Worm (Caenorhabditis elegans) whole organism, L4 larva: ENCODE results near the gene F07C6.3.
"Not testable (repeated sequence)": the region's sequence is repeated elsewhere in the genome, so short reads cannot be mapped to it uniquely, and the experiment has no call there.

ENCODE experiments used
- F26F4.8 ChIP-seq: fragments of 200-800 bp; sonication (Bioruptor generic); conservative IDR thresholded peaks from 2 replicates; pipeline ENCODE4 v1.3.6; 2022; ENCODE audit warnings: missing genetic modification characterization, missing compliant biosample characterization
- F37D6.2 ChIP-seq: sonication (generic microtip); optimal IDR thresholded peaks from 2 replicates; lab custom pipeline; 2016; ENCODE audit warnings: mild to moderate bottlenecking, missing genetic modification characterization, missing compliant biosample characterization
- F49E8.2 ChIP-seq: sonication (generic microtip); optimal IDR thresholded peaks from 2 replicates; lab custom pipeline; 2016; ENCODE audit warnings: missing compliant biosample characterization, mild to moderate bottlenecking, missing genetic modification characterization, borderline replicate concordance
- T26A8.4 ChIP-seq: fragments of 200-800 bp; sonication (Bioruptor generic); IDR thresholded peaks from 2 replicates; pipeline ENCODE4 v1.3.6; 2022; ENCODE audit warnings: missing genetic modification characterization, missing compliant biosample characterization
- Y48G9A.11 ChIP-seq: fragments of 200-800 bp; sonication (Bioruptor generic); IDR thresholded peaks from 2 replicates; pipeline ENCODE4 v1.3.6; 2022; ENCODE audit warnings: missing genetic modification reagents, missing genetic modification characterization, missing compliant biosample characterization
- Y5F2A.4 ChIP-seq: fragments of 200-800 bp; sonication (Bioruptor generic); optimal IDR thresholded peaks from 2 replicates; lab custom pipeline; 2018; ENCODE audit warnings: mild to moderate bottlenecking, missing genetic modification characterization, missing compliant biosample characterization
- aha-1 ChIP-seq: fragments of 150-350 bp; peaks from one replicate; lab custom pipeline; 2014; ENCODE audit warnings: missing biosample characterization, missing genetic modification characterization
- ama-1 ChIP-seq: fragments of 150-350 bp; optimal IDR thresholded peaks from 2 replicates; lab custom pipeline; 2014; ENCODE audit warnings: inconsistent platforms, mixed read lengths
- arid-1 ChIP-seq: fragments of 200-800 bp; sonication (Bioruptor generic); conservative IDR thresholded peaks from 2 replicates; pipeline ENCODE4 v1.3.6; 2022; ENCODE audit warnings: missing genetic modification reagents, missing genetic modification characterization, missing compliant biosample characterization
- ceh-82 ChIP-seq: sonication (generic microtip); optimal IDR thresholded peaks from 2 replicates; lab custom pipeline; 2017; ENCODE audit warnings: missing biosample characterization, missing genetic modification characterization
- daf-16 ChIP-seq, 3 experiments: sonication (generic microtip); optimal IDR thresholded peaks; 2 replicates each; lab custom pipeline; 2016 to 2017; ENCODE audit warnings: missing genetic modification characterization in 3 of 3, missing genetic modification reagents in 3 of 3, mild to moderate bottlenecking in 2 of 3, missing compliant biosample characterization in 2 of 3, missing biosample characterization in 1 of 3, moderate library complexity in 1 of 3
- dmd-6 ChIP-seq: fragments of 200-800 bp; sonication (Bioruptor generic); IDR thresholded peaks from 2 replicates; pipeline ENCODE4 v1.3.6; 2022; ENCODE audit warnings: missing genetic modification reagents, missing genetic modification characterization, missing compliant biosample characterization
- dmd-9 ChIP-seq: fragments of 200-800 bp; sonication (Bioruptor generic); IDR thresholded peaks from 2 replicates; pipeline ENCODE4 v1.3.6; 2022; ENCODE audit warnings: missing genetic modification reagents, missing genetic modification characterization, missing compliant biosample characterization
- dpl-1 ChIP-seq: fragments of 150-350 bp; optimal IDR thresholded peaks from 2 replicates; lab custom pipeline; 2014; ENCODE audit warnings: missing biosample characterization, missing genetic modification reagents, missing genetic modification characterization
- egl-43 ChIP-seq: fragments of 200-800 bp; sonication (Bioruptor generic); IDR thresholded peaks from 2 replicates; pipeline ENCODE4 v1.3.6; 2022; ENCODE audit warnings: missing genetic modification reagents, missing genetic modification characterization, missing compliant biosample characterization
- gei-8 ChIP-seq: fragments of 200-800 bp; sonication (Bioruptor generic); optimal IDR thresholded peaks from 2 replicates; lab custom pipeline; 2018; ENCODE audit warnings: mild to moderate bottlenecking, missing genetic modification characterization, missing compliant biosample characterization
- hlh-11 ChIP-seq: fragments of 200-800 bp; sonication (Bioruptor generic); optimal IDR thresholded peaks from 2 replicates; lab custom pipeline; 2018; ENCODE audit warnings: mild to moderate bottlenecking, missing genetic modification characterization, missing compliant biosample characterization
- lim-7 ChIP-seq: fragments of 200-800 bp; sonication (Bioruptor generic); IDR thresholded peaks from 2 replicates; pipeline ENCODE4 v1.3.6; 2022; ENCODE audit warnings: missing genetic modification characterization, missing compliant biosample characterization
- lin-1 ChIP-seq: fragments of 200-800 bp; sonication (Bioruptor generic); IDR thresholded peaks from 2 replicates; pipeline ENCODE4 v1.3.6; 2022; ENCODE audit warnings: missing genetic modification reagents, missing genetic modification characterization, missing compliant biosample characterization
- lin-38 ChIP-seq: fragments of 200-800 bp; sonication (Bioruptor generic); IDR thresholded peaks from 2 replicates; pipeline ENCODE4 v1.3.6; 2022; ENCODE audit warnings: missing genetic modification reagents, missing genetic modification characterization, missing compliant biosample characterization
- lin-39 ChIP-seq: fragments of 150-350 bp; optimal IDR thresholded peaks from 2 replicates; lab custom pipeline; 2014; ENCODE audit warnings: missing biosample characterization, missing genetic modification reagents, missing genetic modification characterization
- lsy-2 ChIP-seq, 2 experiments: fragments of 150-350 bp in 1 of 2; sonication (generic microtip) in 1 of 2; optimal IDR thresholded peaks; 2 replicates each; lab custom pipeline; 2014 to 2017; ENCODE audit warnings: missing biosample characterization in 2 of 2, missing genetic modification characterization in 2 of 2
- madf-9 ChIP-seq: fragments of 200-800 bp; sonication (Bioruptor generic); conservative IDR thresholded peaks from 2 replicates; pipeline ENCODE4 v1.3.6; 2022; ENCODE audit warnings: missing genetic modification reagents, missing genetic modification characterization, missing compliant biosample characterization
- mdt-29 ChIP-seq: fragments of 200-800 bp; sonication (Bioruptor generic); IDR thresholded peaks from 2 replicates; pipeline ENCODE4 v1.3.6; 2022; ENCODE audit warnings: missing genetic modification reagents, missing genetic modification characterization, missing compliant biosample characterization
- mes-2 ChIP-seq: sonication (generic microtip); optimal IDR thresholded peaks from 2 replicates; lab custom pipeline; 2016; ENCODE audit warnings: missing genotype, mild to moderate bottlenecking, missing genetic modification characterization, missing compliant biosample characterization; ENCODE audit not compliant: poor library complexity, severe bottlenecking
- mxl-2 ChIP-seq: fragments of 200-800 bp; sonication (Bioruptor generic); conservative IDR thresholded peaks from 2 replicates; pipeline ENCODE4 v1.3.6; 2022; ENCODE audit warnings: missing genetic modification reagents, missing genetic modification characterization, missing compliant biosample characterization
- nhr-102 ChIP-seq: sonication (generic microtip); optimal IDR thresholded peaks from 2 replicates; lab custom pipeline; 2016; ENCODE audit warnings: mild to moderate bottlenecking, missing genetic modification characterization, moderate library complexity, missing compliant biosample characterization
- nhr-25 ChIP-seq: sonication (generic microtip); optimal IDR thresholded peaks from 2 replicates; lab custom pipeline; 2017; ENCODE audit warnings: missing genetic modification characterization, mild to moderate bottlenecking, missing compliant biosample characterization, antibody characterized with exemption, moderate library complexity, borderline replicate concordance; ENCODE audit not compliant: insufficient read depth
- nhr-28 ChIP-seq: fragments of 150-350 bp; optimal IDR thresholded peaks from 2 replicates; lab custom pipeline; 2014; ENCODE audit warnings: missing biosample characterization, missing genetic modification characterization
- nhr-41 ChIP-seq: fragments of 200-800 bp; sonication (Bioruptor generic); IDR thresholded peaks from 2 replicates; pipeline ENCODE4 v1.3.6; 2022; ENCODE audit warnings: missing genetic modification reagents, missing genetic modification characterization, missing compliant biosample characterization
- nhr-48 ChIP-seq: sonication (generic microtip); optimal IDR thresholded peaks from 2 replicates; lab custom pipeline; 2016; ENCODE audit warnings: mild to moderate bottlenecking, missing genetic modification characterization, missing compliant biosample characterization
- pqm-1 ChIP-seq: sonication (generic microtip); optimal IDR thresholded peaks from 2 replicates; lab custom pipeline; 2017; ENCODE audit warnings: missing biosample characterization, missing genetic modification characterization
- sdz-12 ChIP-seq: fragments of 200-800 bp; sonication (Bioruptor generic); optimal IDR thresholded peaks from 2 replicates; lab custom pipeline; 2018; ENCODE audit warnings: mild to moderate bottlenecking, missing genetic modification characterization, missing compliant biosample characterization
- set-16 ChIP-seq: fragments of 200-800 bp; sonication (Bioruptor generic); IDR thresholded peaks from 2 replicates; pipeline ENCODE4 v1.3.6; 2022; ENCODE audit warnings: missing genetic modification reagents, missing genetic modification characterization, missing compliant biosample characterization
- skn-1 ChIP-seq: fragments of 150-350 bp; optimal IDR thresholded peaks from 2 replicates; lab custom pipeline; 2014; ENCODE audit warnings: missing biosample characterization, missing genetic modification characterization
- snpc-1.2 ChIP-seq: fragments of 200-800 bp; sonication (Bioruptor generic); IDR thresholded peaks from 2 replicates; pipeline ENCODE4 v1.3.6; 2022; ENCODE audit warnings: missing genetic modification reagents, missing genetic modification characterization, missing compliant biosample characterization
- snpc-4 ChIP-seq: fragments of 150-350 bp; optimal IDR thresholded peaks from 2 replicates; lab custom pipeline; 2014; ENCODE audit warnings: missing biosample characterization, missing genetic modification characterization
- unc-130 ChIP-seq: sonication (generic microtip); optimal IDR thresholded peaks from 2 replicates; lab custom pipeline; 2016; ENCODE audit warnings: missing genetic modification reagents, missing genetic modification characterization, missing compliant biosample characterization
- zfp-2 ChIP-seq: sonication (generic microtip); optimal IDR thresholded peaks from 2 replicates; lab custom pipeline; 2016; ENCODE audit warnings: mild to moderate bottlenecking, missing genetic modification characterization, missing compliant biosample characterization
- zip-11 ChIP-seq: fragments of 200-800 bp; sonication (Bioruptor generic); IDR thresholded peaks from 2 replicates; pipeline ENCODE4 v1.3.6; 2022; ENCODE audit warnings: missing genetic modification characterization, missing compliant biosample characterization
- ztf-7 ChIP-seq: fragments of 150-350 bp; optimal IDR thresholded peaks from 2 replicates; lab custom pipeline; 2014; ENCODE audit warnings: missing biosample characterization, missing genetic modification characterization

F07C6.3 gene

DNA sequence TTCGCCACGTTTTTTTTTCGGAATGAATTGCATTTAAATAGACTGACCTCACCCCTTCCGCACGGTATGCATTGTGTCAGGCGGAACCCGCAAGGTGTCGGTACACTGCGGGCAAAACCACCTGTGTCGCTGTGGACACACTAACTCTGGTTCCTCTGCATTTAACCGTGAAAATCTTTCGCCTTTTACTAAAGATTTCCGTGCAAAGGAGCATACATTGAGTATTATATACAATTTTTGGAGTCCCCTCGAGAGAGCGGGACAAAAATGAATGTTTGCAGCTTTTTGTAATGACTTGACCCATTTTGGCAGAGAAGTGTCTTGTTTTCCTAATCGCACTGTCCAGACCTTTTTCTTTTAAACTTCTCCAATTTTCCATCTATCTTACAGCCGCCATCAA lies 2.0 kb upstream of the F07C6.3 start:
- TF ChIP-seq hlh-11 (tag; lab: Kevin White, UChicago): peak; percentile 11
- 0 out of 2 replicates have a peak, but pooled peaks have one; percentile 45 for TF ChIP-seq mdt-29
- TF ChIP-seq arid-1 (GFP tag; lab: Robert Waterston, UW): 0 out of 2 replicates have a peak, but pooled peaks have one; percentile 41
- peak; percentile 48; the same call in 1 of the 2 replicates for TF ChIP-seq lin-38
- TF ChIP-seq lin-1 (GFP tag; lab: Robert Waterston, UW): 0 out of 2 replicates have a peak, but pooled peaks have one; percentile 35
- peak; percentile 72 for TF ChIP-seq F49E8.2 (tag; lab: Kevin White, UChicago)
- peak; percentile 46 for TF ChIP-seq nhr-102 (tag; lab: Kevin White, UChicago)
- 0 out of 2 replicates have a peak, but pooled peaks have one; percentile 13 for TF ChIP-seq lim-7 (GFP tag; lab: Robert Waterston, UW)
- TF ChIP-seq mes-2 (tag; lab: Kevin White, UChicago): peak; percentile 49
- TF ChIP-seq unc-130 (GFP tag; lab: Kevin White, UChicago): peak; percentile 43
- TF ChIP-seq Y48G9A.11 (GFP tag; lab: Robert Waterston, UW): peak; percentile 55; the same call in 1 of the 2 replicates
- peak; percentile 62 for TF ChIP-seq T26A8.4 (GFP tag; lab: Robert Waterston, UW)
- peak; percentile 95 for TF ChIP-seq snpc-1.2 (GFP tag; lab: Robert Waterston, UW)
- peak; percentile 55 for TF ChIP-seq snpc-4
- not testable (repeated sequence) for TF ChIP-seq daf-16 (GFP tag; optimal IDR thresholded peaks at IDR 0.05; lab: Kevin White, UChicago)
- peak; percentile 16 for TF ChIP-seq daf-16 (tag; optimal IDR thresholded peaks at IDR 0.05; lab: Kevin White, UChicago)

DNA sequence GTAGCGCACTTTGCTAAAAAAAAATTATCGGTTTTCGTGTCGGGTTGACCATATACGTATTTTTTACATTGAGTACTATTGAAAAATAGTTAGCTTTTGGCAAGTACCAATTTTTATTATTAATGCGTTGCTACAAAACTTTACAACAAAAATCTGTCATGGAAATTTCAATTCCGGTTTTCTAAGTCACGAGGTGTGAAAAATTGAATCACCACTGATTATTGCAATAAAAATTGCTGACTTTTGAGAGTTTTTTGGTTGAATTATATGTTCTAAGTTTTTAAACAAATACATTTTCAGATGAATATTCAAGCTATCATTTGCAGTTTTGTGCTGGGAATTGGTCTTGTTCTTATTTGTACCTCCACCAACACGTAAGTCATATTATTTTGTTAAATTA lies 1.8 kb downstream of the F07C6.3 start, which contains the start of gene F07C6.2:
F07C6.2 (plus strand) TSS at position 301 of the 400 bp plus-strand sequence.
- TF ChIP-seq aha-1 (tag; lab: Kevin White, UChicago): no peak
- no peak for TF ChIP-seq dpl-1
- no peak for TF ChIP-seq lsy-2 (tag; optimal IDR thresholded peaks at IDR 0.05; lab: Kevin White, UChicago)
- TF ChIP-seq F37D6.2 (tag; lab: Kevin White, UChicago): no peak
- no peak for TF ChIP-seq ceh-82 (tag; lab: Kevin White, UChicago)
- no peak for TF ChIP-seq zfp-2 (tag; lab: Kevin White, UChicago)
- no peak for TF ChIP-seq Y5F2A.4
- TF ChIP-seq skn-1: no peak

DNA sequence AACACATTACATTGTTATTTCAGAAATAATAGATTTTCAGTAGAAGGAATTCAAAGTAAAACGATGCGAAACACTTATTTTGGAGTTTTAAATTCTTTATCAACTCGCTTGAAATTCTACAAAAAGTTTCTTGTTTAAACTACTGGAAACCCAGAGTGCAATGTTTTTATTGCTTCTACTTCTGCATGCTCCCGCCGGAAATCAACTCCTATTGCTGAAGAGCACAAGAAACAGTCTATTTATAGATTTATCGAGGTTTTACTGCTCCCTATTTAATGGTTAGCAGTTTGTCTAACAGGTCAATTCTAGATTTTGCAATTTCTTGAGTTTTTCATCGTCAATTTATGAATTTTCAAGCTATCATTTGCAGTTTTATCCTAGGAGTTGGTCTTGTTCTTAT lies 3.5 kb downstream of the F07C6.3 start, which contains the start of gene F07C6.6:
F07C6.6 (plus strand) TSS at position 301 of the 400 bp plus-strand sequence.
- TF ChIP-seq dmd-9 (GFP tag; lab: Robert Waterston, UW): no peak
- no peak for TF ChIP-seq nhr-48 (tag; lab: Kevin White, UChicago)

DNA sequence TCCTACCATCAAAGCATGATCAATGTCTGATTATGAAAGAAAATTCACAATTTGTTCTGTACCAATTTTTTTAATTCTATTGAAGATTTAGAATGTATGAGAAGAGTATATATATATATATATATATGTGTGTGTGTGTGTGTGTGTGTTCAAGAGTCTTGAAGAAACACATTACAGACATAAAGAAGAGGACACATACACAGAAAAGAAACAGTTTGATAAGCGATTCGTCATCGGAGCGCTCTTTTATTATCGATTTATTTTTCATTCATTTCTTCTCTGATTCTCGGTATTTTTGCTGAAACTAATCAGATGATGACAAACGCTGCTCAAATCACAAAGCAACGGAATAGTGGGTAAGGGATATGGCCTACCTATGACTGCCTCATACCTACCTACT lies 4.6 kb downstream of the F07C6.3 start, which contains the start of gene pin-2:
pin-2 (plus strand) TSS at position 227 of the 400 bp plus-strand sequence.
- peak; percentile 54 for TF ChIP-seq nhr-28 (tag; lab: Kevin White, UChicago)
- TF ChIP-seq nhr-25 (tag; lab: Kevin White, UChicago): no peak
- no peak for TF ChIP-seq snpc-1.2 (GFP tag; lab: Robert Waterston, UW)
- TF ChIP-seq dmd-6 (GFP tag; lab: Robert Waterston, UW): no peak
- no peak for TF ChIP-seq sdz-12 (GFP tag; lab: Kevin White, UChicago)
- TF ChIP-seq ztf-7 (tag; lab: Kevin White, UChicago): no peak
- TF ChIP-seq zip-11 (GFP tag; lab: Robert Waterston, UW): no peak
- TF ChIP-seq egl-43 (GFP tag; lab: Robert Waterston, UW): no peak
- no peak for TF ChIP-seq ama-1 (lab: Kevin White, UChicago)
- peak; percentile 26 for TF ChIP-seq pqm-1 (tag; lab: Kevin White, UChicago)
- no peak for TF ChIP-seq lin-39 (tag; lab: Kevin White, UChicago)
- no peak for TF ChIP-seq gei-8 (GFP tag; lab: Kevin White, UChicago)
- no peak for TF ChIP-seq mxl-2 (GFP tag; lab: Robert Waterston, UW)
- no peak for TF ChIP-seq set-16 (GFP tag; lab: Robert Waterston, UW)
- TF ChIP-seq daf-16 (GFP tag; optimal IDR thresholded peaks at IDR 0.05; lab: Kevin White, UChicago): no peak
- peak; percentile 1 for TF ChIP-seq daf-16 (tag; optimal IDR thresholded peaks at IDR 0.05; lab: Kevin White, UChicago)
- no peak for TF ChIP-seq nhr-41
- TF ChIP-seq hlh-11 (tag; lab: Kevin White, UChicago): no peak
- TF ChIP-seq ceh-82 (tag; lab: Kevin White, UChicago): no peak
- TF ChIP-seq F26F4.8 (GFP tag; lab: Robert Waterston, UW): no peak
- TF ChIP-seq madf-9: no peak
